Worm (Caenorhabditis elegans) whole organism, early embryonic: ENCODE data around the gene F49C5.11.

Source experiments
- B0310.2 ChIP-seq: sonication (generic microtip); optimal IDR thresholded peaks from 2 replicates; lab custom pipeline; 2016; ENCODE audit warnings: mild to moderate bottlenecking, missing genetic modification characterization, missing compliant biosample characterization
- F13C5.2 ChIP-seq: sonication (generic microtip); optimal IDR thresholded peaks from 2 replicates; lab custom pipeline; 2017; ENCODE audit warnings: mild to moderate bottlenecking, missing genetic modification characterization, inconsistent platforms, missing compliant biosample characterization
- aly-1 ChIP-seq: sonication (generic microtip); optimal IDR thresholded peaks from 2 replicates; lab custom pipeline; 2016; ENCODE audit warnings: missing genetic modification characterization, missing compliant biosample characterization
- ama-1 ChIP-seq: fragments of 150-350 bp; optimal IDR thresholded peaks from 2 replicates; lab custom pipeline; 2014
- ceh-13 ChIP-seq: fragments of 200-800 bp; sonication (Bioruptor generic); optimal IDR thresholded peaks from 2 replicates; lab custom pipeline; 2018; ENCODE audit warnings: mild to moderate bottlenecking, missing genetic modification characterization, missing compliant biosample characterization
- ceh-36 ChIP-seq: sonication (generic microtip); optimal IDR thresholded peaks from 2 replicates; lab custom pipeline; 2016; ENCODE audit warnings: missing genetic modification characterization, inconsistent platforms, missing compliant biosample characterization
- flt-1 ChIP-seq: fragments of 200-800 bp; sonication (Bioruptor generic); IDR thresholded peaks from 2 replicates; pipeline ENCODE4 v1.3.6; 2022; ENCODE audit warnings: missing genetic modification characterization, missing compliant biosample characterization
- hmbx-1 ChIP-seq: sonication (generic microtip); optimal IDR thresholded peaks from 2 replicates; lab custom pipeline; 2016; ENCODE audit warnings: mild to moderate bottlenecking, missing genetic modification characterization, missing compliant biosample characterization
- hmg-4 ChIP-seq: fragments of 200-800 bp; sonication (Bioruptor generic); optimal IDR thresholded peaks from 2 replicates; lab custom pipeline; 2018; ENCODE audit warnings: mild to moderate bottlenecking, missing genetic modification characterization, missing compliant biosample characterization
- hnd-1 ChIP-seq: sonication (generic microtip); optimal IDR thresholded peaks from 2 replicates; lab custom pipeline; 2016; ENCODE audit warnings: missing genetic modification characterization, missing compliant biosample characterization
- scrt-1 ChIP-seq: fragments of 200-800 bp; sonication (Bioruptor generic); IDR thresholded peaks from 2 replicates; pipeline ENCODE4 v1.3.6; 2022; ENCODE audit warnings: missing genetic modification characterization, missing compliant biosample characterization
- sea-1 ChIP-seq: fragments of 200-800 bp; sonication (Bioruptor generic); conservative IDR thresholded peaks from 2 replicates; pipeline ENCODE4 v1.3.6; 2022; ENCODE audit warnings: missing genetic modification characterization, missing compliant biosample characterization
- tbx-11 ChIP-seq: fragments of 200-800 bp; sonication (Bioruptor generic); IDR thresholded peaks from 2 replicates; pipeline ENCODE4 v1.3.6; 2022; ENCODE audit warnings: missing genetic modification characterization, missing compliant biosample characterization
- tbx-37 ChIP-seq: fragments of 200-800 bp; sonication (Bioruptor generic); conservative IDR thresholded peaks from 2 replicates; pipeline ENCODE4 v1.3.6; 2022; ENCODE audit warnings: missing genetic modification reagents, missing genetic modification characterization, missing compliant biosample characterization

ce11 chrII:12572760-12573159 is 17.1 kb downstream of the F49C5.11 start, which contains the start of gene Y38E10A.35:
- TF ChIP-seq ama-1 (lab: Kevin White, UChicago) (no peak), aly-1 (no peak), ceh-13 (GFP tag; lab: Kevin White, UChicago) (no peak), hmg-4 (GFP tag; lab: Kevin White, UChicago) (no peak), tbx-11 (GFP tag; lab: Robert Waterston, UW) (no peak), hmbx-1 (tag; lab: Kevin White, UChicago) (no peak), F13C5.2 (no peak), ceh-36 (tag; lab: Kevin White, UChicago) (no peak), sea-1 (GFP tag; lab: Robert Waterston, UW) (no peak), flt-1 (GFP tag; lab: Robert Waterston, UW) (no peak), scrt-1 (GFP tag; lab: Robert Waterston, UW) (no peak), tbx-37 (no peak), hnd-1 (tag; lab: Kevin White, UChicago) (no peak), B0310.2 (no peak)
